Worm (Caenorhabditis elegans) whole organism, young adult: ENCODE data around the gene T09F3.5.

ENCODE experiments used
- F57A8.1 ChIP-seq: fragments of 200-800 bp; sonication (Bioruptor generic); optimal IDR thresholded peaks from 2 replicates; lab custom pipeline; 2018; ENCODE audit warnings: mild to moderate bottlenecking, missing genetic modification characterization, moderate library complexity, missing compliant biosample characterization
- Y56A3A.18 ChIP-seq: fragments of 200-800 bp; sonication (Bioruptor generic); IDR thresholded peaks from 2 replicates; pipeline ENCODE4 v1.3.6; 2022; ENCODE audit warnings: missing genetic modification reagents, missing genetic modification characterization, missing compliant biosample characterization
- attf-3 ChIP-seq: fragments of 200-800 bp; sonication (Bioruptor generic); conservative IDR thresholded peaks from 2 replicates; pipeline ENCODE4 v1.3.6; 2022; ENCODE audit warnings: missing genetic modification reagents, missing genetic modification characterization, missing compliant biosample characterization
- ceh-40 ChIP-seq: fragments of 200-800 bp; sonication (Bioruptor generic); IDR thresholded peaks from 2 replicates; pipeline ENCODE4 v1.3.6; 2022; ENCODE audit warnings: missing genetic modification characterization, missing compliant biosample characterization
- fkh-3 ChIP-seq: sonication (generic microtip); optimal IDR thresholded peaks from 2 replicates; lab custom pipeline; 2016; ENCODE audit warnings: mild to moderate bottlenecking, missing genetic modification characterization, missing compliant biosample characterization
- hmg-20 ChIP-seq: fragments of 200-800 bp; sonication (Bioruptor generic); IDR thresholded peaks from 2 replicates; pipeline ENCODE4 v1.3.6; 2022; ENCODE audit warnings: missing genetic modification reagents, missing genetic modification characterization, missing compliant biosample characterization
- let-607 ChIP-seq, 2 experiments: fragments of 200-800 bp in 1 of 2; sonication (Bioruptor generic) in 1 of 2; sonication (generic microtip) in 1 of 2; optimal IDR thresholded peaks; 2 replicates each; lab custom pipeline; 2016 to 2018; ENCODE audit warnings: mild to moderate bottlenecking in 2 of 2, missing compliant biosample characterization in 2 of 2, missing genetic modification characterization in 2 of 2, moderate library complexity in 2 of 2, missing genotype in 1 of 2
- lin-26 ChIP-seq: fragments of 200-800 bp; sonication (Bioruptor generic); IDR thresholded peaks from 2 replicates; pipeline ENCODE4 v1.3.6; 2022; ENCODE audit warnings: missing genetic modification reagents, missing genetic modification characterization, missing compliant biosample characterization
- mcd-1 ChIP-seq: fragments of 200-800 bp; sonication (Bioruptor generic); IDR thresholded peaks from 2 replicates; pipeline ENCODE4 v1.3.6; 2022; ENCODE audit warnings: missing genetic modification reagents, missing genetic modification characterization, missing compliant biosample characterization
- nfyb-1 ChIP-seq: fragments of 200-800 bp; sonication (Bioruptor generic); IDR thresholded peaks from 2 replicates; pipeline ENCODE4 v1.3.6; 2022; ENCODE audit warnings: missing genetic modification reagents, missing genetic modification characterization, missing compliant biosample characterization
- pha-4 ChIP-seq: fragments of 150-350 bp; sonication (generic microtip); optimal IDR thresholded peaks from 2 replicates; lab custom pipeline; 2014; ENCODE audit warnings: missing biosample characterization, missing genetic modification reagents, missing genetic modification characterization
- snpc-4 ChIP-seq, 5 experiments: fragments of 150-350 bp in 1 of 5; sonication (generic microtip) in 4 of 5; optimal IDR thresholded peaks; 2 replicates each; lab custom pipeline; 2014 to 2018; ENCODE audit warnings: missing genetic modification characterization in 5 of 5, missing biosample characterization in 3 of 5, antibody characterized with exemption in 2 of 5, mild to moderate bottlenecking in 2 of 5, missing compliant biosample characterization in 2 of 5, missing genotype in 2 of 5, moderate library complexity in 2 of 5, missing genetic modification reagents in 1 of 5
- unc-130 ChIP-seq: sonication (generic microtip); optimal IDR thresholded peaks from 2 replicates; lab custom pipeline; 2016; ENCODE audit warnings: missing genetic modification reagents, missing genetic modification characterization, missing compliant biosample characterization
- unc-62 ChIP-seq: fragments of 150-350 bp; optimal IDR thresholded peaks from 2 replicates; lab custom pipeline; 2014; ENCODE audit warnings: missing biosample characterization, missing genetic modification reagents, missing genetic modification characterization

- TF ChIP-seq unc-130 (GFP tag; lab: Kevin White, UChicago) = no peak
- TF ChIP-seq let-607 (tag; optimal IDR thresholded peaks at IDR 0.05; lab: Kevin White, UChicago) = no peak
- no peak for TF ChIP-seq hmg-20 (GFP tag; lab: Robert Waterston, UW)
- no peak for TF ChIP-seq snpc-4 (GFP tag; optimal IDR thresholded peaks at IDR 0.05; lab: Kevin White, UChicago)
- no peak for TF ChIP-seq snpc-4 (tag; optimal IDR thresholded peaks at IDR 0.05; lab: Kevin White, UChicago)
- TF ChIP-seq fkh-3 (tag; lab: Kevin White, UChicago) = no peak
- no peak; the same call in 1 of the 2 replicates for TF ChIP-seq nfyb-1
- TF ChIP-seq pha-4 = no peak
- TF ChIP-seq F57A8.1 (GFP tag; lab: Kevin White, UChicago) = no peak
- TF ChIP-seq unc-62 (GFP tag; lab: Kevin White, UChicago) = no peak
- no peak for TF ChIP-seq ceh-40 (GFP tag; lab: Robert Waterston, UW)
- no peak for TF ChIP-seq lin-26 (GFP tag; lab: Robert Waterston, UW)
- no peak for TF ChIP-seq Y56A3A.18
- TF ChIP-seq mcd-1 (GFP tag; lab: Robert Waterston, UW) = no peak
- TF ChIP-seq attf-3 (GFP tag; lab: Robert Waterston, UW) = no peak
Measured at ce11 chrII:10390250-10390821, 6.3 kb upstream of the T09F3.5 start.
